Fruit fly (Drosophila melanogaster) whole organism, embryonic: ENCODE measurements around the gene THADA.
A peak's percentile ranks its signal among the peaks of the same experiment; 100 is the strongest.

Experiments
- ATbp ChIP-seq: fragments of 200-800 bp; sonication (Bioruptor generic); optimal IDR thresholded peaks from 2 replicates; lab custom pipeline; 2017; ENCODE audit warnings: missing biosample characterization, mild to moderate bottlenecking, missing genetic modification characterization, missing genetic modification reagents
- Antp ChIP-seq: fragments of 200-800 bp; sonication (Bioruptor generic); optimal IDR thresholded peaks from 3 replicates; lab custom pipeline; 2016; ENCODE audit warnings: missing biosample characterization, missing genetic modification characterization
- Atf3 ChIP-seq: fragments of 200-800 bp; sonication (Bioruptor generic); optimal IDR thresholded peaks from 3 replicates; lab custom pipeline; 2016; ENCODE audit warnings: missing biosample characterization, missing genetic modification characterization
- CG10321 ChIP-seq: fragments of 200-800 bp; sonication (Bioruptor generic); IDR thresholded peaks from 2 replicates; pipeline ENCODE4 v1.3.6; 2022; ENCODE audit warnings: missing biosample characterization, missing genetic modification characterization
- CG11695 ChIP-seq: fragments of 200-800 bp; sonication (Bioruptor generic); IDR thresholded peaks from 3 replicates; pipeline ENCODE4 v1.3.6; 2022; ENCODE audit warnings: missing biosample characterization, missing genetic modification characterization
- CG14710 ChIP-seq: fragments of 200-800 bp; sonication (Bioruptor generic); optimal IDR thresholded peaks from 3 replicates; lab custom pipeline; 2019; ENCODE audit warnings: missing biosample characterization, mild to moderate bottlenecking, missing genetic modification characterization, moderate library complexity
- CG15479 ChIP-seq: fragments of 200-800 bp; sonication (Bioruptor generic); optimal IDR thresholded peaks from 3 replicates; lab custom pipeline; 2019; ENCODE audit warnings: missing biosample characterization, mild to moderate bottlenecking, missing genetic modification characterization, moderate library complexity
- CG1832 ChIP-seq: fragments of 200-800 bp; sonication (Bioruptor generic); optimal IDR thresholded peaks from 2 replicates; lab custom pipeline; 2017; ENCODE audit warnings: missing biosample characterization, mild to moderate bottlenecking, missing genetic modification characterization, inconsistent platforms
- CG18764 ChIP-seq: fragments of 200-800 bp; sonication (Bioruptor generic); optimal IDR thresholded peaks from 3 replicates; lab custom pipeline; 2016; ENCODE audit warnings: missing biosample characterization, missing genetic modification characterization
- CG2120 ChIP-seq: fragments of 200-800 bp; sonication (Bioruptor generic); optimal IDR thresholded peaks from 3 replicates; lab custom pipeline; 2016; ENCODE audit warnings: missing biosample characterization, missing genetic modification characterization
- CG2129 ChIP-seq: fragments of 200-800 bp; sonication (Bioruptor generic); IDR thresholded peaks from 2 replicates; pipeline ENCODE4 v1.3.6; 2022; ENCODE audit warnings: missing biosample characterization, missing genetic modification characterization; ENCODE audit not compliant: partially characterized antibody
- CG2889 ChIP-seq: fragments of 200-800 bp; sonication (Bioruptor generic); IDR thresholded peaks from 3 replicates; pipeline ENCODE4 v1.3.6; 2022; ENCODE audit warnings: missing biosample characterization, missing genetic modification characterization
- CG3163 ChIP-seq: fragments of 200-800 bp; sonication (Bioruptor generic); optimal IDR thresholded peaks from 3 replicates; lab custom pipeline; 2016; ENCODE audit warnings: missing biosample characterization, missing genetic modification characterization
- CG32767 ChIP-seq: fragments of 200-800 bp; sonication (Bioruptor generic); IDR thresholded peaks from 2 replicates; pipeline ENCODE4 v1.3.6; 2022; ENCODE audit warnings: missing biosample characterization, missing genetic modification characterization
- CG4328 ChIP-seq: fragments of 200-800 bp; sonication (Bioruptor generic); optimal IDR thresholded peaks from 3 replicates; lab custom pipeline; 2017; ENCODE audit warnings: missing biosample characterization, missing genetic modification reagents, missing genetic modification characterization
- CG6813 ChIP-seq: fragments of 200-800 bp; sonication (Bioruptor generic); optimal IDR thresholded peaks from 2 replicates; lab custom pipeline; 2017; ENCODE audit warnings: missing biosample characterization, missing genetic modification characterization, mild to moderate bottlenecking, moderate library complexity, missing genetic modification reagents
- CG6854 ChIP-seq: fragments of 200-800 bp; sonication (Bioruptor generic); optimal IDR thresholded peaks from 3 replicates; lab custom pipeline; 2017; ENCODE audit warnings: missing biosample characterization, mild to moderate bottlenecking, missing genetic modification characterization
- CG7963 ChIP-seq: fragments of 200-800 bp; sonication (Bioruptor generic); IDR thresholded peaks from 3 replicates; pipeline ENCODE4 v1.3.6; 2022; ENCODE audit warnings: missing biosample characterization, missing genetic modification characterization; ENCODE audit not compliant: partially characterized antibody
- CG8290 ChIP-seq, 3 experiments: fragments of 200-800 bp; sonication (Bioruptor generic); optimal IDR thresholded peaks; 2 replicates each; lab custom pipeline; 2016 to 2019; ENCODE audit warnings: missing biosample characterization in 3 of 3, missing genetic modification characterization in 3 of 3, mild to moderate bottlenecking in 2 of 3, moderate library complexity in 1 of 3
- Dek ChIP-seq: fragments of 200-800 bp; sonication (Bioruptor generic); optimal IDR thresholded peaks from 3 replicates; lab custom pipeline; 2019; ENCODE audit warnings: missing biosample characterization, mild to moderate bottlenecking, missing genetic modification characterization, moderate library complexity
- GATAe ChIP-seq: fragments of 200-800 bp; sonication (Bioruptor generic); conservative IDR thresholded peaks from 2 replicates; pipeline ENCODE4 v1.3.6; 2022; ENCODE audit warnings: missing biosample characterization, missing genetic modification characterization
- HHEX ChIP-seq: fragments of 200-800 bp; sonication (Bioruptor generic); optimal IDR thresholded peaks from 3 replicates; lab custom pipeline; 2017; ENCODE audit warnings: missing biosample characterization, mild to moderate bottlenecking, missing genetic modification characterization, missing genetic modification reagents
- Max ChIP-seq: fragments of 200-800 bp; sonication (Bioruptor generic); optimal IDR thresholded peaks from 2 replicates; lab custom pipeline; 2016; ENCODE audit warnings: missing biosample characterization, mild to moderate bottlenecking, missing genetic modification characterization
- Med ChIP-seq: fragments of 200-800 bp; sonication (Bioruptor generic); peaks from one replicate; lab custom pipeline; 2016; ENCODE audit warnings: missing biosample characterization, missing genetic modification characterization, mild to moderate bottlenecking, inconsistent platforms, moderate library complexity
- Mes4 ChIP-seq: fragments of 200-800 bp; sonication (Bioruptor generic); optimal IDR thresholded peaks from 2 replicates; lab custom pipeline; 2016; ENCODE audit warnings: missing biosample characterization, missing genetic modification characterization
- Neu2 ChIP-seq: fragments of 200-800 bp; sonication (Bioruptor generic); optimal IDR thresholded peaks from 3 replicates; lab custom pipeline; 2016; ENCODE audit warnings: missing biosample characterization, missing genetic modification characterization, borderline replicate concordance
- Pdp1 ChIP-seq, 2 experiments: fragments of 200-800 bp; sonication (Bioruptor generic); optimal IDR thresholded peaks; 3 replicates each; lab custom pipeline; 2016; ENCODE audit warnings: missing biosample characterization in 2 of 2, missing genetic modification characterization in 2 of 2, mild to moderate bottlenecking in 1 of 2, moderate library complexity in 1 of 2
- Side ChIP-seq: fragments of 200-800 bp; sonication (Bioruptor generic); optimal IDR thresholded peaks from 2 replicates; lab custom pipeline; 2016; ENCODE audit warnings: missing biosample characterization, missing genetic modification characterization
- Sry-β ChIP-seq: fragments of 200-800 bp; sonication (Bioruptor generic); optimal IDR thresholded peaks from 2 replicates; lab custom pipeline; 2018; ENCODE audit warnings: missing biosample characterization, mild to moderate bottlenecking, missing genetic modification characterization, moderate library complexity
- TFAM ChIP-seq: fragments of 200-800 bp; sonication (Bioruptor generic); optimal IDR thresholded peaks from 2 replicates; lab custom pipeline; 2017; ENCODE audit warnings: missing biosample characterization, missing genetic modification characterization, inconsistent platforms
- aop ChIP-seq: fragments of 200-800 bp; sonication (Bioruptor generic); IDR thresholded peaks from 2 replicates; pipeline ENCODE4 v1.3.6; 2022; ENCODE audit warnings: missing biosample characterization, missing genetic modification characterization
- ap ChIP-seq: fragments of 200-800 bp; sonication (Bioruptor generic); IDR thresholded peaks from 2 replicates; pipeline ENCODE4 v1.3.6; 2022; ENCODE audit warnings: missing biosample characterization, missing genetic modification characterization
- bab2 ChIP-seq: fragments of 200-800 bp; sonication (Bioruptor generic); optimal IDR thresholded peaks from 2 replicates; lab custom pipeline; 2016; ENCODE audit warnings: missing biosample characterization, missing genetic modification characterization
- br ChIP-seq: fragments of >200 bp; optimal IDR thresholded peaks from 2 replicates; lab custom pipeline; 2017
- gem ChIP-seq: fragments of 200-800 bp; sonication (Bioruptor generic); optimal IDR thresholded peaks from 2 replicates; lab custom pipeline; 2019; ENCODE audit warnings: missing biosample characterization, mild to moderate bottlenecking, missing genetic modification characterization, moderate library complexity
- gsb-n ChIP-seq: fragments of 200-800 bp; sonication (Bioruptor generic); optimal IDR thresholded peaks from 3 replicates; lab custom pipeline; 2018; ENCODE audit warnings: missing biosample characterization, mild to moderate bottlenecking, missing genetic modification characterization
- ham ChIP-seq: fragments of 200-800 bp; sonication (Bioruptor generic); IDR thresholded peaks from 2 replicates; pipeline ENCODE4 v1.3.6; 2022; ENCODE audit warnings: missing biosample characterization, missing genetic modification characterization
- hkb ChIP-seq, 2 experiments: fragments of 200-800 bp in 1 of 2; fragments of >200 bp in 1 of 2; sonication (Bioruptor generic) in 1 of 2; IDR thresholded peaks in 1 of 2; optimal IDR thresholded peaks in 1 of 2; 2 replicates each; pipeline versions ENCODE4 v1.3.6 to Lab custom; 2017 to 2022; ENCODE audit warnings: missing biosample characterization in 1 of 2, missing genetic modification characterization in 1 of 2
- klu ChIP-seq: fragments of 200-800 bp; sonication (Bioruptor generic); IDR thresholded peaks from 2 replicates; pipeline ENCODE4 v1.3.6; 2022; ENCODE audit warnings: missing biosample characterization, missing genetic modification characterization
- kni ChIP-seq: fragments of 200-800 bp; sonication (Bioruptor generic); optimal IDR thresholded peaks from 3 replicates; lab custom pipeline; 2017; ENCODE audit warnings: mild to moderate bottlenecking, missing biosample characterization, missing genetic modification reagents, missing genetic modification characterization
- pb ChIP-seq: fragments of 200-800 bp; sonication (Bioruptor generic); optimal IDR thresholded peaks from 3 replicates; lab custom pipeline; 2016; ENCODE audit warnings: missing biosample characterization, missing genetic modification characterization
- pho ChIP-seq: fragments of 200-800 bp; sonication (Bioruptor generic); optimal IDR thresholded peaks from 2 replicates; lab custom pipeline; 2016; ENCODE audit warnings: missing biosample characterization, missing genetic modification characterization
- pnt ChIP-seq: fragments of 200-800 bp; sonication (Bioruptor generic); optimal IDR thresholded peaks from 3 replicates; lab custom pipeline; 2016; ENCODE audit warnings: missing biosample characterization, missing genetic modification characterization
- prd ChIP-seq, 3 experiments: fragments of >200 bp in 2 of 3; fragments of 200-800 bp in 1 of 3; sonication (Bioruptor generic) in 1 of 3; optimal IDR thresholded peaks in 2 of 3; IDR thresholded peaks in 1 of 3; 2 replicates in 2 of 3; 3 replicates in 1 of 3; pipeline versions ENCODE4 v1.3.6 to Lab custom; 2017 to 2022; ENCODE audit warnings: missing biosample characterization in 1 of 3, missing genetic modification characterization in 1 of 3
- rib ChIP-seq: fragments of 200-800 bp; sonication (Bioruptor generic); IDR thresholded peaks from 2 replicates; pipeline ENCODE4 v1.3.6; 2022; ENCODE audit warnings: missing biosample characterization, missing genetic modification characterization
- sens ChIP-seq: fragments of 200-800 bp; sonication (Bioruptor generic); peaks from one replicate; lab custom pipeline; 2016; ENCODE audit warnings: missing biosample characterization, missing genetic modification characterization
- vvl ChIP-seq: fragments of 200-800 bp; sonication (Bioruptor generic); IDR thresholded peaks from 2 replicates; pipeline ENCODE4 v1.3.6; 2022; ENCODE audit warnings: missing biosample characterization, missing genetic modification characterization
- wek ChIP-seq: fragments of 200-800 bp; sonication (Bioruptor generic); optimal IDR thresholded peaks from 3 replicates; lab custom pipeline; 2018; ENCODE audit warnings: missing biosample characterization, mild to moderate bottlenecking, missing genetic modification characterization, moderate library complexity

THADA gene

dm6 chrX:19840341-19840740 is 25.0 kb downstream of the THADA start (continued):
- TF ChIP-seq TFAM (GFP tag; lab: Kevin White, UChicago) = no peak
- no peak for TF ChIP-seq CG2889 (GFP tag; lab: Robert Waterston, UW)
- no peak for TF ChIP-seq Pdp1 (GFP tag; optimal IDR thresholded peaks at IDR 0.05; lab: Kevin White, UChicago)
- no peak for TF ChIP-seq CG32767 (GFP tag; lab: Robert Waterston, UW)
- no peak for TF ChIP-seq CG4328 (GFP tag; lab: Kevin White, UChicago)
- TF ChIP-seq CG2129 (GFP tag; lab: Robert Waterston, UW) = no peak

dm6 chrX:19839067-19839466 is 26.3 kb downstream of the THADA start:
- no peak for TF ChIP-seq CG2129 (GFP tag; lab: Robert Waterston, UW)
- peak; percentile 38 for TF ChIP-seq ATbp (GFP tag; lab: Kevin White, UChicago)
- TF ChIP-seq pb (GFP tag; lab: Kevin White, UChicago) = no peak
- TF ChIP-seq CG7963 (GFP tag; lab: Robert Waterston, UW) = no peak
- peak; percentile 8 for TF ChIP-seq Antp (GFP tag; lab: Kevin White, UChicago)
- peak; percentile 27 for TF ChIP-seq CG8290 (GFP tag; optimal IDR thresholded peaks at IDR 0.05; lab: Kevin White, UChicago)
- no peak for TF ChIP-seq CG8290 (tag; optimal IDR thresholded peaks at IDR 0.05; lab: Kevin White, UChicago)
- TF ChIP-seq prd (optimal IDR thresholded peaks at IDR 0.05; lab: Kevin White, UChicago) = no peak
- TF ChIP-seq prd (GFP tag; IDR thresholded peaks at IDR 0.05; lab: Robert Waterston, UW) = 0 out of 3 replicates have a peak, but pooled peaks have one; percentile 5
- no peak for TF ChIP-seq pho
- no peak for TF ChIP-seq CG6854 (GFP tag; lab: Kevin White, UChicago)
- TF ChIP-seq Side = no peak
- peak; percentile 7 for TF ChIP-seq Atf3 (GFP tag; lab: Kevin White, UChicago)
- no peak for TF ChIP-seq CG11695
- TF ChIP-seq CG10321 (GFP tag; lab: Robert Waterston, UW) = no peak
- TF ChIP-seq hkb (optimal IDR thresholded peaks at IDR 0.05; lab: Kevin White, UChicago) = no peak
- no peak for TF ChIP-seq hkb (GFP tag; IDR thresholded peaks at IDR 0.05; lab: Robert Waterston, UW)
- TF ChIP-seq aop (GFP tag; lab: Robert Waterston, UW) = no peak
- TF ChIP-seq CG15479 (GFP tag; lab: Kevin White, UChicago) = no peak
- no peak for TF ChIP-seq kni
- peak; percentile 89 for TF ChIP-seq sens (GFP tag; lab: Kevin White, UChicago)
- TF ChIP-seq Med = peak; percentile 67
- peak; percentile 29 for TF ChIP-seq bab2 (GFP tag; lab: Kevin White, UChicago)
- no peak for TF ChIP-seq Sry-β (GFP tag; lab: Kevin White, UChicago)
- TF ChIP-seq ap (GFP tag; lab: Robert Waterston, UW) = no peak
- no peak for TF ChIP-seq rib (GFP tag; lab: Robert Waterston, UW)
- TF ChIP-seq gem (tag; lab: Kevin White, UChicago) = peak; percentile 13
- no peak for TF ChIP-seq CG1832 (GFP tag; lab: Kevin White, UChicago)
- no peak for TF ChIP-seq GATAe (GFP tag; lab: Robert Waterston, UW)
- no peak for TF ChIP-seq Max
- no peak for TF ChIP-seq Dek (tag; lab: Kevin White, UChicago)
- TF ChIP-seq CG2120 = no peak
- no peak for TF ChIP-seq HHEX (GFP tag; lab: Kevin White, UChicago)
- no peak for TF ChIP-seq ham (GFP tag; lab: Robert Waterston, UW)
- no peak for TF ChIP-seq CG3163 (GFP tag; lab: Kevin White, UChicago)
- peak; percentile 3 for TF ChIP-seq gsb-n (tag; lab: Kevin White, UChicago)
- TF ChIP-seq Mes4 (GFP tag; lab: Kevin White, UChicago) = peak; percentile 10
- no peak for TF ChIP-seq Neu2
- TF ChIP-seq CG14710 = peak; percentile 19
- TF ChIP-seq klu (GFP tag; lab: Robert Waterston, UW) = no peak
- no peak for TF ChIP-seq br (lab: Kevin White, UChicago)
- TF ChIP-seq pnt = no peak
- TF ChIP-seq vvl = 0 out of 2 replicates have a peak, but pooled peaks have one; percentile 18
- peak; percentile 19 for TF ChIP-seq wek (GFP tag; lab: Kevin White, UChicago)
- no peak for TF ChIP-seq CG18764
- peak; percentile 37 for TF ChIP-seq CG6813 (GFP tag; lab: Kevin White, UChicago)
